Worm (Caenorhabditis elegans) whole organism, L2 larva: ENCODE results near the gene smg-4.

ENCODE experiments used
- F13H6.1 ChIP-seq: sonication (generic microtip); optimal IDR thresholded peaks from 2 replicates; lab custom pipeline; 2016; ENCODE audit warnings: missing genetic modification characterization, missing compliant biosample characterization
- R02D3.7 ChIP-seq: fragments of 150-350 bp; optimal IDR thresholded peaks from 2 replicates; lab custom pipeline; 2014; ENCODE audit warnings: missing biosample characterization, missing genetic modification characterization
- ZK546.5 ChIP-seq: sonication (generic microtip); optimal IDR thresholded peaks from 2 replicates; lab custom pipeline; 2017; ENCODE audit warnings: missing biosample characterization, missing genetic modification characterization
- alr-1 ChIP-seq: fragments of 150-350 bp; optimal IDR thresholded peaks from 2 replicates; lab custom pipeline; 2014; ENCODE audit warnings: missing biosample characterization, missing genetic modification characterization
- ama-1 ChIP-seq: fragments of 150-350 bp; optimal IDR thresholded peaks from 2 replicates; lab custom pipeline; 2018; ENCODE audit warnings: inconsistent platforms
- blmp-1 ChIP-seq: sonication (generic microtip); optimal IDR thresholded peaks from 2 replicates; lab custom pipeline; 2017; ENCODE audit warnings: missing genetic modification characterization, mild to moderate bottlenecking, missing compliant biosample characterization, antibody characterized with exemption, moderate library complexity; ENCODE audit not compliant: insufficient read depth
- ceh-82 ChIP-seq: fragments of 150-350 bp; optimal IDR thresholded peaks from 2 replicates; lab custom pipeline; 2014; ENCODE audit warnings: missing biosample characterization, missing genetic modification characterization
- dmd-4 ChIP-seq: sonication (generic microtip); optimal IDR thresholded peaks from 2 replicates; lab custom pipeline; 2017; ENCODE audit warnings: missing biosample characterization, missing genetic modification characterization
- egl-27 ChIP-seq: sonication (generic microtip); optimal IDR thresholded peaks from 3 replicates; lab custom pipeline; 2017; ENCODE audit warnings: missing biosample characterization, missing genetic modification reagents, missing genetic modification characterization
- elt-1 ChIP-seq: fragments of 150-350 bp; optimal IDR thresholded peaks from 2 replicates; lab custom pipeline; 2014; ENCODE audit warnings: missing biosample characterization, missing genetic modification characterization
- elt-3 ChIP-seq: sonication (generic microtip); optimal IDR thresholded peaks from 2 replicates; lab custom pipeline; 2017; ENCODE audit warnings: missing biosample characterization, missing genetic modification characterization
- fos-1 ChIP-seq: fragments of 150-350 bp; optimal IDR thresholded peaks from 2 replicates; lab custom pipeline; 2014; ENCODE audit warnings: missing biosample characterization, missing genetic modification characterization
- gmeb-1 ChIP-seq: fragments of 150-350 bp; optimal IDR thresholded peaks from 2 replicates; lab custom pipeline; 2014; ENCODE audit warnings: missing biosample characterization, missing genetic modification characterization
- lin-11 ChIP-seq: fragments of 150-350 bp; sonication (generic microtip); optimal IDR thresholded peaks from 2 replicates; lab custom pipeline; 2014; ENCODE audit warnings: missing biosample characterization, missing genetic modification characterization, inconsistent platforms, mixed read lengths
- lin-39 ChIP-seq: fragments of 150-350 bp; optimal IDR thresholded peaks from 2 replicates; lab custom pipeline; 2014; ENCODE audit warnings: missing biosample characterization, missing genetic modification reagents, missing genetic modification characterization
- lsy-2 ChIP-seq, 2 experiments: fragments of 150-350 bp in 1 of 2; sonication (generic microtip) in 1 of 2; optimal IDR thresholded peaks; 2 replicates each; lab custom pipeline; 2014 to 2017; ENCODE audit warnings: missing biosample characterization in 2 of 2, missing genetic modification characterization in 2 of 2
- mbf-1 ChIP-seq: sonication (generic microtip); optimal IDR thresholded peaks from 2 replicates; lab custom pipeline; 2017; ENCODE audit warnings: missing biosample characterization, missing genetic modification characterization
- mdl-1 ChIP-seq, 2 experiments: fragments of 150-350 bp in 1 of 2; sonication (generic microtip) in 1 of 2; optimal IDR thresholded peaks; 2 replicates each; lab custom pipeline; 2017; ENCODE audit warnings: missing biosample characterization in 2 of 2, missing genetic modification characterization in 2 of 2
- nhr-10 ChIP-seq: sonication (generic microtip); optimal IDR thresholded peaks from 2 replicates; lab custom pipeline; 2017; ENCODE audit warnings: missing biosample characterization, missing genetic modification characterization
- nhr-11 ChIP-seq: fragments of 150-350 bp; optimal IDR thresholded peaks from 2 replicates; lab custom pipeline; 2014; ENCODE audit warnings: missing biosample characterization, missing genetic modification characterization
- nhr-21 ChIP-seq: fragments of 150-350 bp; optimal IDR thresholded peaks from 2 replicates; lab custom pipeline; 2014; ENCODE audit warnings: missing biosample characterization, missing genetic modification characterization
- nhr-23 ChIP-seq: fragments of 150-350 bp; optimal IDR thresholded peaks from 2 replicates; lab custom pipeline; 2014; ENCODE audit warnings: missing biosample characterization, missing genetic modification reagents, missing genetic modification characterization
- nhr-237 ChIP-seq: fragments of 150-350 bp; optimal IDR thresholded peaks from 2 replicates; lab custom pipeline; 2014; ENCODE audit warnings: missing biosample characterization, missing genetic modification characterization
- nhr-77 ChIP-seq: fragments of 150-350 bp; optimal IDR thresholded peaks from 2 replicates; lab custom pipeline; 2014; ENCODE audit warnings: missing biosample characterization, missing genetic modification characterization
- skn-1 ChIP-seq: sonication (generic microtip); optimal IDR thresholded peaks from 2 replicates; lab custom pipeline; 2017; ENCODE audit warnings: missing biosample characterization, missing genetic modification characterization
- sma-3 ChIP-seq: sonication (generic microtip); optimal IDR thresholded peaks from 2 replicates; lab custom pipeline; 2016; ENCODE audit warnings: missing genetic modification reagents, missing genetic modification characterization, missing compliant biosample characterization
- sma-9 ChIP-seq, 2 experiments: fragments of 150-350 bp in 1 of 2; sonication (generic microtip) in 1 of 2; optimal IDR thresholded peaks; 2 replicates each; lab custom pipeline; 2014 to 2016; ENCODE audit warnings: missing genetic modification characterization in 2 of 2, mild to moderate bottlenecking in 1 of 2, missing biosample characterization in 1 of 2, missing compliant biosample characterization in 1 of 2, missing genetic modification reagents in 1 of 2, moderate library complexity in 1 of 2
- snpc-4 ChIP-seq: fragments of 150-350 bp; optimal IDR thresholded peaks from 2 replicates; lab custom pipeline; 2014; ENCODE audit warnings: missing biosample characterization, missing genetic modification characterization
- unc-39 ChIP-seq: fragments of 150-350 bp; optimal IDR thresholded peaks from 2 replicates; lab custom pipeline; 2014; ENCODE audit warnings: missing biosample characterization, missing genetic modification characterization
- unc-55 ChIP-seq: fragments of 150-350 bp; sonication (generic microtip); optimal IDR thresholded peaks from 3 replicates; lab custom pipeline; 2014; ENCODE audit warnings: missing biosample characterization, missing genetic modification reagents, missing genetic modification characterization
- unc-62 ChIP-seq: fragments of 150-350 bp; optimal IDR thresholded peaks from 2 replicates; lab custom pipeline; 2014; ENCODE audit warnings: missing biosample characterization, missing genetic modification reagents, missing genetic modification characterization
- ztf-11 ChIP-seq: sonication (generic microtip); optimal IDR thresholded peaks from 2 replicates; lab custom pipeline; 2017; ENCODE audit warnings: missing biosample characterization, missing genetic modification characterization
- ztf-4 ChIP-seq: fragments of 150-350 bp; optimal IDR thresholded peaks from 2 replicates; lab custom pipeline; 2014; ENCODE audit warnings: missing biosample characterization, missing genetic modification characterization

The smg-4 gene

ce11 chrV:9813527-9813926, 36.0 kb upstream of the smg-4 start, which contains the start of gene sru-30:
TSS of gene sru-30 (plus strand) at chrV:9813827.
- TF ChIP-seq gmeb-1 (tag; lab: Kevin White, UChicago) (no peak), nhr-237 (tag; lab: Kevin White, UChicago) (no peak), ztf-11 (tag; lab: Kevin White, UChicago) (no peak), nhr-11 (no peak), elt-1 (tag; lab: Kevin White, UChicago) (no peak), sma-3 (GFP tag; lab: Kevin White, UChicago) (no peak), nhr-21 (tag; lab: Kevin White, UChicago) (no peak), alr-1 (no peak), unc-55 (GFP tag; lab: Kevin White, UChicago) (no peak), elt-3 (tag; lab: Kevin White, UChicago) (no peak), mdl-1 (tag; optimal IDR thresholded peaks at IDR 0.05; lab: Kevin White, UChicago) (no peak), blmp-1 (tag; lab: Kevin White, UChicago) (no peak), nhr-23 (tag; lab: Kevin White, UChicago) (no peak), R02D3.7 (tag; lab: Kevin White, UChicago) (no peak), snpc-4 (tag; lab: Kevin White, UChicago) (no peak)
- TF ChIP-seq, all 48 proteins: peak for 0

- TF ChIP-seq ztf-11 (tag; lab: Kevin White, UChicago) = no peak
Measured at ce11 chrV:9812216-9812615, 34.7 kb upstream of the smg-4 start.

- TF ChIP-seq unc-62 (GFP tag; lab: Kevin White, UChicago) = no peak
- TF ChIP-seq sma-3 (GFP tag; lab: Kevin White, UChicago) = no peak
- no peak for TF ChIP-seq skn-1 (tag; lab: Kevin White, UChicago)
- TF ChIP-seq nhr-237 (tag; lab: Kevin White, UChicago) = no peak
- TF ChIP-seq F13H6.1 (tag; lab: Kevin White, UChicago) = no peak
- no peak for TF ChIP-seq lsy-2 (tag; optimal IDR thresholded peaks at IDR 0.05; lab: Kevin White, UChicago)
- no peak for TF ChIP-seq ztf-4 (tag; lab: Kevin White, UChicago)
- TF ChIP-seq ZK546.5 (tag; lab: Kevin White, UChicago) = no peak
- TF ChIP-seq nhr-10 (tag; lab: Kevin White, UChicago) = no peak
- TF ChIP-seq unc-39 (tag; lab: Kevin White, UChicago) = no peak
- no peak for TF ChIP-seq lin-39 (tag; lab: Kevin White, UChicago)
- no peak for TF ChIP-seq ama-1 (lab: Kevin White, UChicago)
- no peak for TF ChIP-seq lin-11
- TF ChIP-seq, all 48 proteins: peak for 0
Measured at ce11 chrV:9811154-9811553, 33.6 kb upstream of the smg-4 start, which contains the start of gene sru-29. TSS of gene sru-29 (plus strand) at chrV:9811454.

ce11 chrV:9805161-9805560, 27.6 kb upstream of the smg-4 start, which contains the start of gene sru-37:
TSS of gene sru-37 (plus strand) at chrV:9805461.
- TF ChIP-seq skn-1 (tag; lab: Kevin White, UChicago) (no peak), mbf-1 (tag; lab: Kevin White, UChicago) (no peak), nhr-11 (no peak), ceh-82 (tag; lab: Kevin White, UChicago) (no peak), nhr-23 (tag; lab: Kevin White, UChicago) (no peak), nhr-21 (tag; lab: Kevin White, UChicago) (no peak), sma-9 (GFP tag; optimal IDR thresholded peaks at IDR 0.05; lab: Kevin White, UChicago) (no peak), sma-9 (tag; optimal IDR thresholded peaks at IDR 0.05; lab: Kevin White, UChicago) (no peak), F13H6.1 (tag; lab: Kevin White, UChicago) (no peak), fos-1 (tag; lab: Kevin White, UChicago) (no peak), dmd-4 (no peak), ztf-4 (tag; lab: Kevin White, UChicago) (no peak)

- TF ChIP-seq ceh-82 (tag; lab: Kevin White, UChicago) (no peak), F13H6.1 (tag; lab: Kevin White, UChicago) (no peak), R02D3.7 (tag; lab: Kevin White, UChicago) (no peak), egl-27 (no peak), nhr-77 (tag; lab: Kevin White, UChicago) (no peak)
Measured at ce11 chrV:9803176-9803575, 25.6 kb upstream of the smg-4 start, which contains the start of gene sru-39. TSS of gene sru-39 (plus strand) at chrV:9803476.
